Worm (Caenorhabditis elegans) whole organism, early embryonic: Measurements from ENCODE around the gene F52C9.3.
A peak's percentile ranks its signal among the peaks of the same experiment; 100 is the strongest.

Source experiments
- B0310.2 ChIP-seq: sonication (generic microtip); optimal IDR thresholded peaks from 2 replicates; lab custom pipeline; 2016; ENCODE audit warnings: mild to moderate bottlenecking, missing genetic modification characterization, missing compliant biosample characterization
- aly-1 ChIP-seq: sonication (generic microtip); optimal IDR thresholded peaks from 2 replicates; lab custom pipeline; 2016; ENCODE audit warnings: missing genetic modification characterization, missing compliant biosample characterization
- ama-1 ChIP-seq: fragments of 150-350 bp; optimal IDR thresholded peaks from 2 replicates; lab custom pipeline; 2014
- ceh-36 ChIP-seq: sonication (generic microtip); optimal IDR thresholded peaks from 2 replicates; lab custom pipeline; 2016; ENCODE audit warnings: missing genetic modification characterization, inconsistent platforms, missing compliant biosample characterization
- flt-1 ChIP-seq: fragments of 200-800 bp; sonication (Bioruptor generic); IDR thresholded peaks from 2 replicates; pipeline ENCODE4 v1.3.6; 2022; ENCODE audit warnings: missing genetic modification characterization, missing compliant biosample characterization
- hmbx-1 ChIP-seq: sonication (generic microtip); optimal IDR thresholded peaks from 2 replicates; lab custom pipeline; 2016; ENCODE audit warnings: mild to moderate bottlenecking, missing genetic modification characterization, missing compliant biosample characterization
- hmg-4 ChIP-seq: fragments of 200-800 bp; sonication (Bioruptor generic); optimal IDR thresholded peaks from 2 replicates; lab custom pipeline; 2018; ENCODE audit warnings: mild to moderate bottlenecking, missing genetic modification characterization, missing compliant biosample characterization
- hnd-1 ChIP-seq: sonication (generic microtip); optimal IDR thresholded peaks from 2 replicates; lab custom pipeline; 2016; ENCODE audit warnings: missing genetic modification characterization, missing compliant biosample characterization
- pes-1 ChIP-seq: fragments of 200-800 bp; sonication (Bioruptor generic); IDR thresholded peaks from 2 replicates; pipeline ENCODE4 v1.3.6; 2022; ENCODE audit warnings: missing genetic modification reagents, missing genetic modification characterization, missing compliant biosample characterization
- scrt-1 ChIP-seq: fragments of 200-800 bp; sonication (Bioruptor generic); IDR thresholded peaks from 2 replicates; pipeline ENCODE4 v1.3.6; 2022; ENCODE audit warnings: missing genetic modification characterization, missing compliant biosample characterization
- sea-1 ChIP-seq: fragments of 200-800 bp; sonication (Bioruptor generic); conservative IDR thresholded peaks from 2 replicates; pipeline ENCODE4 v1.3.6; 2022; ENCODE audit warnings: missing genetic modification characterization, missing compliant biosample characterization
- tbx-11 ChIP-seq: fragments of 200-800 bp; sonication (Bioruptor generic); IDR thresholded peaks from 2 replicates; pipeline ENCODE4 v1.3.6; 2022; ENCODE audit warnings: missing genetic modification characterization, missing compliant biosample characterization
- tbx-37 ChIP-seq: fragments of 200-800 bp; sonication (Bioruptor generic); conservative IDR thresholded peaks from 2 replicates; pipeline ENCODE4 v1.3.6; 2022; ENCODE audit warnings: missing genetic modification reagents, missing genetic modification characterization, missing compliant biosample characterization
- tra-4 ChIP-seq: sonication (generic microtip); optimal IDR thresholded peaks from 2 replicates; lab custom pipeline; 2017; ENCODE audit warnings: missing genetic modification characterization, missing compliant biosample characterization

- TF ChIP-seq ama-1 (lab: Kevin White, UChicago) (no peak), B0310.2 (tag; lab: Kevin White, UChicago) (no peak), ceh-36 (tag; lab: Kevin White, UChicago) (no peak), tbx-11 (GFP tag; lab: Robert Waterston, UW) (no peak), scrt-1 (GFP tag; lab: Robert Waterston, UW) (no peak), sea-1 (GFP tag; lab: Robert Waterston, UW) (no peak), tra-4 (tag; lab: Kevin White, UChicago) (no peak), flt-1 (GFP tag; lab: Robert Waterston, UW) (no peak), aly-1 (tag; lab: Kevin White, UChicago) (no peak), pes-1 (GFP tag; lab: Robert Waterston, UW) (no peak), hnd-1 (tag; lab: Kevin White, UChicago) (no peak), tbx-37 (GFP tag; lab: Robert Waterston, UW) (no peak), hmg-4 (GFP tag; lab: Kevin White, UChicago) (peak; percentile 14), hmbx-1 (no peak)
Observed at ce11 chrIII:5372884-5373283, 51.2 kb downstream of the F52C9.3 start.
